Worm (Caenorhabditis elegans) whole organism, L4 larva: ENCODE measurements around the gene C35C5.8.
A peak's percentile ranks its signal among the peaks of the same experiment; 100 is the strongest.

ENCODE experiments used
- ZK546.5 ChIP-seq, 2 experiments: sonication (generic microtip); optimal IDR thresholded peaks; 2 replicates each; lab custom pipeline; 2017; ENCODE audit warnings: missing biosample characterization in 2 of 2, missing genetic modification characterization in 2 of 2
- ceh-28 ChIP-seq: fragments of 150-350 bp; optimal IDR thresholded peaks from 2 replicates; lab custom pipeline; 2014; ENCODE audit warnings: missing biosample characterization, missing genetic modification reagents, missing genetic modification characterization
- daf-16 ChIP-seq, 3 experiments: sonication (generic microtip); optimal IDR thresholded peaks; 2 replicates each; lab custom pipeline; 2016 to 2017; ENCODE audit warnings: missing genetic modification characterization in 3 of 3, missing genetic modification reagents in 3 of 3, mild to moderate bottlenecking in 2 of 3, missing compliant biosample characterization in 2 of 3, missing biosample characterization in 1 of 3, moderate library complexity in 1 of 3
- fos-1 ChIP-seq: fragments of 150-350 bp; optimal IDR thresholded peaks from 2 replicates; lab custom pipeline; 2014; ENCODE audit warnings: missing biosample characterization, missing genetic modification characterization
- lsy-2 ChIP-seq, 2 experiments: fragments of 150-350 bp in 1 of 2; sonication (generic microtip) in 1 of 2; optimal IDR thresholded peaks; 2 replicates each; lab custom pipeline; 2014 to 2017; ENCODE audit warnings: missing biosample characterization in 2 of 2, missing genetic modification characterization in 2 of 2
- mep-1 ChIP-seq: fragments of 150-350 bp; sonication (generic microtip); optimal IDR thresholded peaks from 3 replicates; lab custom pipeline; 2014; ENCODE audit warnings: missing biosample characterization, missing genetic modification characterization
- unc-62 ChIP-seq, 3 experiments: fragments of 150-350 bp in 1 of 3; sonication (generic microtip); optimal IDR thresholded peaks in 2 of 3; peaks in 1 of 3; 1 replicate in 1 of 3; 2 replicates in 2 of 3; lab custom pipeline; 2014 to 2017; ENCODE audit warnings: missing biosample characterization in 3 of 3, missing genetic modification characterization in 3 of 3, missing genetic modification reagents in 3 of 3, missing genotype in 1 of 3
- zip-2 ChIP-seq: fragments of 150-350 bp; optimal IDR thresholded peaks from 2 replicates; lab custom pipeline; 2014; ENCODE audit warnings: missing biosample characterization, missing genetic modification characterization
- ztf-11 ChIP-seq: fragments of 150-350 bp; optimal IDR thresholded peaks from 2 replicates; lab custom pipeline; 2014; ENCODE audit warnings: missing biosample characterization, missing genetic modification characterization

DNA sequence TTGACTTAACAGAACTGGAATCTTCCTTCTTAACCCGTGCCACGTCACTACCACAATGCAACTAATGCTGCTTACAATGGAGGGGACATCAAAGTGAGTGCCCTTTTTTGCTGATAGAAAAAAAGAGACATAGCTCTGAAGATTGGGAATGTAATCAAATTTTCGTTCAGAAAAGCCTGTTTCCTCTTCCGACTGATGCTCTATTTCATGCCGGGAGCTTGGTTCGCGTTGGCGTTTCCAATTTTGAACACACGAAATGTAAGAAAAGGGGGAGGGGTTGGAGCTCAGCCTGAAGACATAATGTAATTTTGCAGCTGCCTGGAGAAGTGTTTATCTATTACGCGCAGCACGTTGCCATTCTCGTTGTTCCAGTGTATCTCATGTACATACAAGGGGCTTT is 24.8 kb downstream of the C35C5.8 start:
- TF ChIP-seq ceh-28 (no peak), lsy-2 (tag; optimal IDR thresholded peaks at IDR 0.05; lab: Kevin White, UChicago) (peak in 1 of 2 experiments; percentile 48), zip-2 (no peak), daf-16 (GFP tag; optimal IDR thresholded peaks at IDR 0.05; lab: Kevin White, UChicago) (no peak), daf-16 (tag; optimal IDR thresholded peaks at IDR 0.05; lab: Kevin White, UChicago) (no peak), unc-62 (GFP tag; optimal IDR thresholded peaks at IDR 0.05 in 1 of 2; lab: Kevin White, UChicago) (no peak), unc-62 (tag; optimal IDR thresholded peaks at IDR 0.05; lab: Kevin White, UChicago) (no peak), mep-1 (tag; lab: Kevin White, UChicago) (no peak), ZK546.5 (tag; optimal IDR thresholded peaks at IDR 0.05; lab: Kevin White, UChicago) (no peak), fos-1 (tag; lab: Kevin White, UChicago) (no peak), ztf-11 (tag; lab: Kevin White, UChicago) (no peak)
